Fruit fly (Drosophila melanogaster): ENCODE results near the gene CG1113.

The CG1113 gene

DNA sequence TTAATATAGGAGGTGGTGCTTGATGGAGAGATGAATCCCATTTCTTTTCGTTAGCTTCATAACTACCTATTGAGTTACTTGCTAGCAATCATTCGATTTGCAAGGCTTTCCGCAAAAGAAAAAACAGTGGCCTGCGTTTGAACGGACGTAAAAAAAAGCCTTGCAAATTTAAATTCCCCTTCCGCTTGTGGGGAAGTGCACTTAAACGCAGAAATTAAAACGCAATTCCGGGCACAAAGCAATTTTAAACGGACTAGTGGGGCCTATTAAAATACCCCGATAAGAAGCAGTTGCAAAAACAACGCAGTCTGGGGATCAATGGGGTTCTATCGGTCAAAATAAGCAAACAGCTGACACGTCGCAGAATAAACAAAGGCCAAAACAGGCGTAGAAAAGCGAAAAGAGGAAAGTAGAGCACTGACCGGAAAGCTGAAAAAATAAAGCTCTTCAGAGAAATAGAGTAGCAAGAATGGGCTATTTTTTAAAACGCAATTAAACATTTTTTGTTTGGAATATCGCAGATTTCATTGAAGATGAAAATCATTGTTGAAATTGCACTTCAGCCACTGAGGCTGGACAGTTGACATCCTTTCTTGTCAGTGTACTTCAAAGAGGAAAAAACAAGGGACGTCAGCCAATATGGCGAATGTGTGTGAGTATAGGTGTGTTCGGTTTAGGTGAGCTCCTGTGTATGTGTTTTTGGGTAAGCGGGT, 2.3 kb upstream of the CG1113 start (continued):
- TF ChIP-seq mld (GFP tag; IDR thresholded peaks at IDR 0.05; ENCODE audit: partially characterized antibody), result no peak
- peak; percentile 30 for TF ChIP-seq Side (GFP tag; optimal IDR thresholded peaks at IDR 0.05)
- TF ChIP-seq CG7357 (GFP tag; IDR thresholded peaks at IDR 0.05), result no peak
- TF ChIP-seq Ets97D (GFP tag; optimal IDR thresholded peaks at IDR 0.05), result no peak
- TF ChIP-seq lov (optimal IDR thresholded peaks at IDR 0.05), result no peak
- TF ChIP-seq lov (GFP tag; IDR thresholded peaks at IDR 0.05), result no peak
- TF ChIP-seq lab (GFP tag; optimal IDR thresholded peaks at IDR 0.05), result peak; percentile 58
- peak; percentile 41 for TF ChIP-seq Antp (GFP tag; optimal IDR thresholded peaks at IDR 0.05)
- TF ChIP-seq CG30403 (GFP tag; optimal IDR thresholded peaks at IDR 0.05), result peak; percentile 1
- no peak for TF ChIP-seq CG11456 (GFP tag; IDR thresholded peaks at IDR 0.05)
- TF ChIP-seq hkb (optimal IDR thresholded peaks at IDR 0.05), result no peak
- TF ChIP-seq hkb (GFP tag; IDR thresholded peaks at IDR 0.05), result peak; percentile 34; the same call in 1 of the 2 replicates

DNA sequence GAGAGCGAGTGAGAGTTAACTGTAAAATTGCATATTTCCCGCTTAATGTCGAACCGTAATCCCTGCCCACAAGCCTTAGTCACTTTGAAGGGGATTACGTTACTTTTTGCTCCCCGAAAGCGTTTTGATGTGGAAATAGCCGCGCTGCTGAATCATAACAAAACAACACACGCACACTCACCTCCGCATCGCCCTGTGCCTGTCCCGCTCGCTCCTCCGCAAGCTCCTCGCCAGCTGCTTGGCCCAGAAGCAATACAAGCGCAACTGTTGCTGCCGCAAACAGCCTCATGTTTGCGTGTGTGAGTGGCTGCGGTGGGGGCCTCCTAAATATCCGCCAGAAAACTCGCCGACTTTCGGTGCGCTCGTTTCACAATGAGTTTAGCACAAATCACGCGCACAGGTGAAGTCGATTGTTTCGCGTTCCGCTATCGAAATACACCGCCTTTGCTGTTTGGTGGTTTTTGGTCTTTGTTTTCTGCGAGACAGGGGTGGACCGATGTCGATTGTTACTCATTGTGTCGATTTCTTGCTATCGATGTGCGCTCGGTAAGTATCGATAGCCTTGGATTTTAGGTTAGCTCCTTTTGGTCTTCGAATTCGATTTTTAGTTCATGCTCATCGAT, 1.6 kb upstream of the CG1113 start, which contains the start of gene CtsF:
Gene CtsF (minus strand): TSS at position 503 of the 623 bp plus-strand sequence.
- no peak for TF ChIP-seq NC2β (GFP tag; optimal IDR thresholded peaks at IDR 0.05)
- peak; percentile 54; the same call in 1 of the 2 replicates for TF ChIP-seq rib (GFP tag; IDR thresholded peaks at IDR 0.05)
- TF ChIP-seq trem (tag; optimal IDR thresholded peaks at IDR 0.05), result peak; percentile 63
- no peak for TF ChIP-seq sim (GFP tag; IDR thresholded peaks at IDR 0.05)
- peak; percentile 14 for TF ChIP-seq nerfin-1 (tag; optimal IDR thresholded peaks at IDR 0.05)
- peak; percentile 53 for TF ChIP-seq abd-A (tag; optimal IDR thresholded peaks at IDR 0.05)
- peak; percentile 64 for TF ChIP-seq CG13894 (tag; optimal IDR thresholded peaks at IDR 0.05)
- peak; percentile 39 for TF ChIP-seq CG15479 (GFP tag; optimal IDR thresholded peaks at IDR 0.05)
- no peak for TF ChIP-seq CG4424 (GFP tag; optimal IDR thresholded peaks at IDR 0.05)
- peak; percentile 14 for TF ChIP-seq dmrt99B (tag; optimal IDR thresholded peaks at IDR 0.05)
- peak; percentile 67 for TF ChIP-seq Hmr (GFP tag; optimal IDR thresholded peaks at IDR 0.05)
- peak; percentile 99 for TF ChIP-seq bigmax (GFP tag; optimal IDR thresholded peaks at IDR 0.05)
- TF ChIP-seq pita (GFP tag; optimal IDR thresholded peaks at IDR 0.05), result no peak
- peak; percentile 36; the same call in 1 of the 2 replicates for TF ChIP-seq slbo (GFP tag; IDR thresholded peaks at IDR 0.05)
- no peak for TF ChIP-seq lov (optimal IDR thresholded peaks at IDR 0.05)
- 0 out of 3 replicates have a peak, but pooled peaks have one; percentile 21 for TF ChIP-seq lov (GFP tag; IDR thresholded peaks at IDR 0.05)
- no peak for TF ChIP-seq CG18619 (GFP tag; optimal IDR thresholded peaks at IDR 0.05)
- TF ChIP-seq Antp (GFP tag; optimal IDR thresholded peaks at IDR 0.05), result peak; percentile 39
- no peak for TF ChIP-seq gt (GFP tag; IDR thresholded peaks at IDR 0.05)
- TF ChIP-seq CG8290 (GFP tag; optimal IDR thresholded peaks at IDR 0.05), result no peak
- peak in 1 of 2 experiments; percentile 25 for TF ChIP-seq CG8290 (tag; optimal IDR thresholded peaks at IDR 0.05)
- peak; percentile 64 for TF ChIP-seq CG10543 (GFP tag; optimal IDR thresholded peaks at IDR 0.05)
- TF ChIP-seq inv (GFP tag; IDR thresholded peaks at IDR 0.05; ENCODE audit: partially characterized antibody), result peak; percentile 98
- no peak for TF ChIP-seq H2.0 (GFP tag; IDR thresholded peaks at IDR 0.05)
- peak; percentile 54 for TF ChIP-seq CG17829 (tag; optimal IDR thresholded peaks at IDR 0.05)
- TF ChIP-seq CG13624 (GFP tag; optimal IDR thresholded peaks at IDR 0.05), result peak; percentile 40
- TF ChIP-seq Side (GFP tag; optimal IDR thresholded peaks at IDR 0.05), result no peak
- peak; percentile 79 for TF ChIP-seq her (GFP tag; optimal IDR thresholded peaks at IDR 0.05)
- TF ChIP-seq Nf-YC (tag; optimal IDR thresholded peaks at IDR 0.05), result peak; percentile 49
- peak; percentile 24 for TF ChIP-seq lilli (GFP tag; optimal IDR thresholded peaks at IDR 0.05)
- no peak for TF ChIP-seq CG12219 (GFP tag; optimal IDR thresholded peaks at IDR 0.05)
- no peak for TF ChIP-seq ind (GFP tag; optimal IDR thresholded peaks at IDR 0.05)
- no peak for TF ChIP-seq CG6272 (GFP tag; IDR thresholded peaks at IDR 0.05)
- no peak for TF ChIP-seq Atf3 (GFP tag; optimal IDR thresholded peaks at IDR 0.05)
- TF ChIP-seq BEAF-32 (GFP tag; optimal IDR thresholded peaks at IDR 0.05), result peak; percentile 98
- TF ChIP-seq CG4282 (GFP tag; optimal IDR thresholded peaks at IDR 0.05), result peak; percentile 32
- peak; percentile 45 for TF ChIP-seq CG4360 (GFP tag; IDR thresholded peaks at IDR 0.05)
- TF ChIP-seq p53 (GFP tag; optimal IDR thresholded peaks at IDR 0.05), result peak; percentile 0
- no peak for TF ChIP-seq cad (GFP tag; optimal IDR thresholded peaks at IDR 0.05)
- TF ChIP-seq CG18011 (GFP tag; optimal IDR thresholded peaks at IDR 0.05), result no peak

All from whole organism, embryonic.